Fruit fly (Drosophila melanogaster) whole organism, embryonic: Measurements from ENCODE around the gene jhamt.

Source experiments
- CG10209 ChIP-seq: fragments of 200-800 bp; sonication (Bioruptor generic); optimal IDR thresholded peaks from 3 replicates; lab custom pipeline; 2017; ENCODE audit warnings: missing biosample characterization, mild to moderate bottlenecking, missing genetic modification characterization, missing genetic modification reagents
- CG1529 ChIP-seq: fragments of 200-800 bp; sonication (Bioruptor generic); optimal IDR thresholded peaks from 3 replicates; lab custom pipeline; 2018; ENCODE audit warnings: missing biosample characterization, missing genetic modification characterization
- CG18764 ChIP-seq: fragments of 200-800 bp; sonication (Bioruptor generic); optimal IDR thresholded peaks from 3 replicates; lab custom pipeline; 2016; ENCODE audit warnings: missing biosample characterization, missing genetic modification characterization
- CG3726 ChIP-seq: fragments of 200-800 bp; sonication (Bioruptor generic); IDR thresholded peaks from 3 replicates; pipeline ENCODE4, ENCODE4 v1.3.6; 2022; ENCODE audit warnings: missing biosample characterization, missing genetic modification characterization
- Hr78 ChIP-seq, 2 experiments: fragments of 200-800 bp in 1 of 2; fragments of >200 bp in 1 of 2; sonication (Bioruptor generic) in 1 of 2; optimal IDR thresholded peaks; 2 replicates each; lab custom pipeline; 2017 to 2019; ENCODE audit warnings: missing biosample characterization in 2 of 2, missing genetic modification characterization in 2 of 2, mild to moderate bottlenecking in 1 of 2, moderate library complexity in 1 of 2
- Ptx1 ChIP-seq: fragments of 200-800 bp; sonication (Bioruptor generic); IDR thresholded peaks from 2 replicates; pipeline ENCODE4 v1.3.6; 2022; ENCODE audit warnings: missing biosample characterization, missing genetic modification characterization
- cas ChIP-seq: fragments of 200-800 bp; sonication (Bioruptor generic); IDR thresholded peaks from 2 replicates; pipeline ENCODE4 v1.3.6; 2022; ENCODE audit warnings: missing biosample characterization, missing genetic modification characterization
- dpn ChIP-seq, 2 experiments: fragments of 200-800 bp; sonication (Bioruptor generic); optimal IDR thresholded peaks; 3 replicates each; lab custom pipeline; 2016; ENCODE audit warnings: missing biosample characterization in 2 of 2, missing genetic modification characterization in 2 of 2
- grau ChIP-seq: fragments of 200-800 bp; optimal IDR thresholded peaks from 3 replicates; lab custom pipeline; 2019; ENCODE audit warnings: missing biosample characterization, mild to moderate bottlenecking, missing genetic modification characterization, moderate library complexity
- trh ChIP-seq: fragments of 200-800 bp; sonication (Bioruptor generic); optimal IDR thresholded peaks from 2 replicates; lab custom pipeline; 2016; ENCODE audit warnings: missing biosample characterization, missing genetic modification characterization

dm6 chr2L:16317131-16317530 is 48.6 kb upstream of the jhamt start:
- TF ChIP-seq dpn (GFP tag; optimal IDR thresholded peaks at IDR 0.05; lab: Kevin White, UChicago): no peak
- TF ChIP-seq CG10209 (GFP tag; lab: Kevin White, UChicago): no peak
- TF ChIP-seq CG3726: no peak
- TF ChIP-seq grau (tag; lab: Kevin White, UChicago): no peak
- no peak for TF ChIP-seq Hr78 (GFP tag; optimal IDR thresholded peaks at IDR 0.05; lab: Kevin White, UChicago)
- no peak for TF ChIP-seq CG18764 (GFP tag; lab: Kevin White, UChicago)
- no peak for TF ChIP-seq trh (GFP tag; lab: Kevin White, UChicago)
- no peak for TF ChIP-seq cas (GFP tag; lab: Robert Waterston, UW)
- TF ChIP-seq CG1529 (GFP tag; lab: Kevin White, UChicago): no peak
- TF ChIP-seq Ptx1 (GFP tag; lab: Robert Waterston, UW): no peak
